Worm (Caenorhabditis elegans) whole organism, L1 larva: ENCODE results near the gene gldi-7.

Source experiments
- C34B4.2 ChIP-seq: sonication (generic microtip); optimal IDR thresholded peaks from 2 replicates; lab custom pipeline; 2017; ENCODE audit warnings: mild to moderate bottlenecking, missing genetic modification characterization, missing compliant biosample characterization
- F16B12.6 ChIP-seq: fragments of 150-350 bp; optimal IDR thresholded peaks from 2 replicates; lab custom pipeline; 2014; ENCODE audit warnings: missing biosample characterization, missing genetic modification characterization
- alr-1 ChIP-seq: fragments of 200-800 bp; sonication (Bioruptor generic); optimal IDR thresholded peaks from 2 replicates; lab custom pipeline; 2018; ENCODE audit warnings: borderline replicate concordance, mild to moderate bottlenecking, missing genetic modification characterization, missing compliant biosample characterization
- aly-2 ChIP-seq: fragments of 150-350 bp; optimal IDR thresholded peaks from 2 replicates; lab custom pipeline; 2014; ENCODE audit warnings: missing biosample characterization, missing genetic modification characterization
- ama-1 ChIP-seq: fragments of 150-350 bp; optimal IDR thresholded peaks from 2 replicates; lab custom pipeline; 2014
- blmp-1 ChIP-seq: fragments of 150-350 bp; optimal IDR thresholded peaks from 2 replicates; lab custom pipeline; 2014; ENCODE audit warnings: missing biosample characterization, missing genetic modification characterization
- ceh-8 ChIP-seq: fragments of 200-800 bp; sonication (Bioruptor generic); optimal IDR thresholded peaks from 2 replicates; lab custom pipeline; 2018; ENCODE audit warnings: mild to moderate bottlenecking, missing genetic modification characterization, moderate library complexity, missing compliant biosample characterization
- ceh-88 ChIP-seq: fragments of 200-800 bp; sonication (Bioruptor generic); IDR thresholded peaks from 2 replicates; pipeline ENCODE4 v1.3.6; 2022; ENCODE audit warnings: missing genetic modification characterization, missing compliant biosample characterization
- ces-1 ChIP-seq: fragments of 150-350 bp; optimal IDR thresholded peaks from 2 replicates; lab custom pipeline; 2014; ENCODE audit warnings: missing biosample characterization, missing genetic modification reagents, missing genetic modification characterization
- dpl-1 ChIP-seq, 3 experiments: fragments of 150-350 bp in 2 of 3; sonication (generic microtip) in 1 of 3; optimal IDR thresholded peaks; 2 replicates each; lab custom pipeline; 2014 to 2017; ENCODE audit warnings: missing biosample characterization in 3 of 3, missing genetic modification characterization in 3 of 3, missing genetic modification reagents in 3 of 3
- efl-1 ChIP-seq, 4 experiments: fragments of 150-350 bp; optimal IDR thresholded peaks in 3 of 4; peaks in 1 of 4; 1 replicate in 1 of 4; 2 replicates in 3 of 4; lab custom pipeline; 2014; ENCODE audit warnings: missing biosample characterization in 2 of 4, missing genetic modification characterization in 2 of 4, missing genetic modification reagents in 2 of 4
- egl-13 ChIP-seq: sonication (generic microtip); optimal IDR thresholded peaks from 2 replicates; lab custom pipeline; 2016; ENCODE audit warnings: missing genotype, missing genetic modification reagents, missing genetic modification characterization, missing compliant biosample characterization
- elt-2 ChIP-seq: sonication (generic microtip); optimal IDR thresholded peaks from 2 replicates; lab custom pipeline; 2016; ENCODE audit warnings: missing genetic modification characterization, mild to moderate bottlenecking, inconsistent platforms, missing compliant biosample characterization, missing genetic modification reagents
- elt-3 ChIP-seq, 6 experiments: fragments of 150-350 bp in 1 of 6; sonication (generic microtip); optimal IDR thresholded peaks; 2 replicates each; lab custom pipeline; 2017 to 2018; ENCODE audit warnings: missing biosample characterization in 6 of 6, missing genetic modification characterization in 6 of 6, inconsistent platforms in 1 of 6
- ets-5 ChIP-seq: fragments of 200-800 bp; sonication (Bioruptor generic); IDR thresholded peaks from 2 replicates; pipeline ENCODE4 v1.3.6; 2022; ENCODE audit warnings: missing genetic modification characterization, missing compliant biosample characterization
- fkh-10 ChIP-seq: sonication (generic microtip); optimal IDR thresholded peaks from 2 replicates; lab custom pipeline; 2017; ENCODE audit warnings: missing biosample characterization, missing genetic modification reagents, missing genetic modification characterization
- fkh-4 ChIP-seq: sonication (generic microtip); optimal IDR thresholded peaks from 2 replicates; lab custom pipeline; 2016; ENCODE audit warnings: missing compliant biosample characterization, missing genetic modification characterization, borderline replicate concordance
- fkh-8 ChIP-seq: sonication (generic microtip); optimal IDR thresholded peaks from 2 replicates; lab custom pipeline; 2016; ENCODE audit warnings: mild to moderate bottlenecking, missing genetic modification characterization, missing compliant biosample characterization
- hlh-4 ChIP-seq: sonication (generic microtip); optimal IDR thresholded peaks from 2 replicates; lab custom pipeline; 2016; ENCODE audit warnings: mild to moderate bottlenecking, missing genetic modification characterization, missing compliant biosample characterization
- jun-1 ChIP-seq: fragments of 150-350 bp; optimal IDR thresholded peaks from 2 replicates; lab custom pipeline; 2014; ENCODE audit warnings: missing biosample characterization, missing genetic modification reagents, missing genetic modification characterization
- lin-13 ChIP-seq: fragments of 150-350 bp; optimal IDR thresholded peaks from 2 replicates; lab custom pipeline; 2014; ENCODE audit warnings: missing biosample characterization, missing genetic modification reagents, missing genetic modification characterization
- lin-14 ChIP-seq: fragments of 200-800 bp; sonication (Bioruptor generic); optimal IDR thresholded peaks from 2 replicates; lab custom pipeline; 2018; ENCODE audit warnings: mild to moderate bottlenecking, missing genetic modification characterization, moderate library complexity, missing compliant biosample characterization
- lin-15B ChIP-seq: fragments of 150-350 bp; sonication (generic microtip); optimal IDR thresholded peaks from 3 replicates; lab custom pipeline; 2014; ENCODE audit warnings: missing biosample characterization, missing genetic modification characterization
- lin-35 ChIP-seq, 2 experiments: fragments of 150-350 bp; optimal IDR thresholded peaks; 2 replicates each; lab custom pipeline; 2014; ENCODE audit warnings: missing biosample characterization in 2 of 2, missing genetic modification characterization in 2 of 2, missing genetic modification reagents in 2 of 2
- lin-39 ChIP-seq: fragments of 150-350 bp; optimal IDR thresholded peaks from 2 replicates; lab custom pipeline; 2014; ENCODE audit warnings: missing biosample characterization, missing genetic modification reagents, missing genetic modification characterization
- lir-3 ChIP-seq: sonication (generic microtip); optimal IDR thresholded peaks from 2 replicates; lab custom pipeline; 2016; ENCODE audit warnings: mild to moderate bottlenecking, missing genetic modification characterization, moderate library complexity, missing compliant biosample characterization; ENCODE audit not compliant: poor library complexity
- lsy-2 ChIP-seq, 2 experiments: fragments of 150-350 bp; optimal IDR thresholded peaks; 2 replicates each; lab custom pipeline; 2014; ENCODE audit warnings: missing biosample characterization in 2 of 2, missing genetic modification characterization in 2 of 2
- mdl-1 ChIP-seq, 2 experiments: fragments of 150-350 bp; optimal IDR thresholded peaks; 2 replicates each; lab custom pipeline; 2014 to 2017; ENCODE audit warnings: missing biosample characterization in 2 of 2, missing genetic modification characterization in 2 of 2, inconsistent platforms in 1 of 2
- mep-1 ChIP-seq: fragments of 150-350 bp; optimal IDR thresholded peaks from 2 replicates; lab custom pipeline; 2014; ENCODE audit warnings: missing biosample characterization, missing genetic modification characterization
- nhr-12 ChIP-seq: sonication (generic microtip); optimal IDR thresholded peaks from 2 replicates; lab custom pipeline; 2017; ENCODE audit warnings: missing biosample characterization, missing genetic modification characterization
- nhr-237 ChIP-seq: fragments of 150-350 bp; optimal IDR thresholded peaks from 2 replicates; lab custom pipeline; 2014; ENCODE audit warnings: missing biosample characterization, missing genetic modification characterization
- nhr-47 ChIP-seq: sonication (generic microtip); optimal IDR thresholded peaks from 2 replicates; lab custom pipeline; 2016; ENCODE audit warnings: mild to moderate bottlenecking, missing genetic modification characterization, moderate library complexity, missing compliant biosample characterization
- nhr-71 ChIP-seq: sonication (generic microtip); optimal IDR thresholded peaks from 2 replicates; lab custom pipeline; 2016; ENCODE audit warnings: mild to moderate bottlenecking, missing genetic modification characterization, moderate library complexity, missing compliant biosample characterization
- nhr-76 ChIP-seq: sonication (generic microtip); optimal IDR thresholded peaks from 2 replicates; lab custom pipeline; 2017; ENCODE audit warnings: missing biosample characterization, missing genetic modification characterization
- nhr-77 ChIP-seq: fragments of 150-350 bp; optimal IDR thresholded peaks from 2 replicates; lab custom pipeline; 2014; ENCODE audit warnings: missing biosample characterization, missing genetic modification characterization
- nhr-85 ChIP-seq: sonication (generic microtip); peaks from one replicate; lab custom pipeline; 2016; ENCODE audit warnings: missing genetic modification characterization, inconsistent platforms, missing compliant biosample characterization
- nhr-90 ChIP-seq: sonication (generic microtip); optimal IDR thresholded peaks from 2 replicates; lab custom pipeline; 2016; ENCODE audit warnings: mild to moderate bottlenecking, missing genetic modification characterization, missing compliant biosample characterization; ENCODE audit not compliant: poor library complexity
- pag-3 ChIP-seq: sonication (generic microtip); optimal IDR thresholded peaks from 2 replicates; lab custom pipeline; 2017; ENCODE audit warnings: missing genetic modification characterization, mild to moderate bottlenecking, missing compliant biosample characterization, antibody characterized with exemption, borderline replicate concordance; ENCODE audit not compliant: insufficient read depth
- pqm-1 ChIP-seq: sonication (generic microtip); optimal IDR thresholded peaks from 3 replicates; lab custom pipeline; 2017; ENCODE audit warnings: missing biosample characterization, missing genetic modification characterization
- snu-23 ChIP-seq: sonication (generic microtip); optimal IDR thresholded peaks from 2 replicates; lab custom pipeline; 2016; ENCODE audit warnings: missing genetic modification characterization, missing compliant biosample characterization
- sptf-1 ChIP-seq: fragments of 150-350 bp; optimal IDR thresholded peaks from 2 replicates; lab custom pipeline; 2014; ENCODE audit warnings: missing biosample characterization, missing genetic modification characterization
- sup-37 ChIP-seq: fragments of 200-800 bp; sonication (Bioruptor generic); optimal IDR thresholded peaks from 2 replicates; lab custom pipeline; 2018; ENCODE audit warnings: mild to moderate bottlenecking, missing genetic modification characterization, missing compliant biosample characterization
- unc-86 ChIP-seq: sonication (generic microtip); optimal IDR thresholded peaks from 2 replicates; lab custom pipeline; 2016; ENCODE audit warnings: missing genetic modification characterization, missing compliant biosample characterization
- unc-98 ChIP-seq: fragments of 200-800 bp; sonication (Bioruptor generic); IDR thresholded peaks from 2 replicates; pipeline ENCODE4 v1.3.6; 2022; ENCODE audit warnings: missing genetic modification characterization, missing compliant biosample characterization
- xbp-1 ChIP-seq: sonication (generic microtip); optimal IDR thresholded peaks from 2 replicates; lab custom pipeline; 2016; ENCODE audit warnings: missing genetic modification characterization, missing compliant biosample characterization
- ztf-4 ChIP-seq: fragments of 150-350 bp; optimal IDR thresholded peaks from 2 replicates; lab custom pipeline; 2014; ENCODE audit warnings: missing biosample characterization, missing genetic modification characterization

The gldi-7 gene

DNA sequence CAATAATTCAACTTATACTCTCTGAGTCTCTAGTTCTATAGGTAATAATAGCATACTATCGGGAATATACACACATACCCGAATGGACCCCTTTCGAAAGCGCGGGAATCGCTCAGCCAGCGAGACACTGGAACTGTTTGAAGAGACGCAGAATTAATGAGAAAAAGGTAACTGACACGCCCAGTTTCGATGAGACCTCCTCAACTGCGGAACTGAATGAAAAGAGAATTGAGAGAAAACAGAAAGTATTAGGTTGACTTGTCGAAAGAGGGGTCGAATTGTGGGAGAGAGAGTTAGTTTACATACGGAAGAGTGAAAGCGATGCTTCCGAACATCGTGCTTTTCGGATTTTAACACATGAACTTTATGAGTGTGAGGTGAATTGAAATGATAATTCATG is 993 bp upstream of the gldi-7 start (continued):
- TF ChIP-seq nhr-76 (no peak), alr-1 (tag; lab: Kevin White, UChicago) (no peak), mep-1 (tag; lab: Kevin White, UChicago) (no peak), C34B4.2 (tag; lab: Kevin White, UChicago) (no peak), elt-3 (tag; optimal IDR thresholded peaks at IDR 0.05; lab: Kevin White, UChicago) (no peak), nhr-47 (no peak), fkh-10 (no peak), nhr-71 (no peak), elt-2 (tag; lab: Kevin White, UChicago) (no peak), nhr-90 (no peak), nhr-85 (tag; lab: Kevin White, UChicago) (peak; percentile 8)

DNA sequence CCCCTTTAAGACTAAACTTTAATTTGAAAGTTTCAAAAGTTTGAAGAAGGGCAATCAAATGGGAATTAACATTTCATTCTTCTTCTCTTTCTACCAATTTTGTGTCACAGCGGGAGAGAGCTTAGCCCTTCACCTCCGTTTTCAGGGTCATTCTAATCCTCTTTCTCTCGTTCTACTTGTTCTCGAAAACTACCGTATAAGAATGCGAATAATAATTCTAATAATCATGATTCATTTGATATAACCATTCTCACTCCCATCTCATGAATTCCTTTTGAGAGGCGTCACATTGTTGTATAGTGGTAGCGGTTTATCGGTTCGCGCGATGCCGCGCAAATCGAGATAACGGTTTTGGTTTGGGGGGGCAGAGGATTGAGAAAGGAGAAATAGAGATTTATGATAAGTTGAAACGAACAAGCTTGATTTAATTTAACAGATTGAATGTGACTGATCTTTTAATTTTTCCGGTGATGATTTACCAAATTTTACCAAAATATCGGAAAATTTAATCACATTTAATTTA is 1.8 kb downstream of the gldi-7 start:
- TF ChIP-seq mep-1 (tag; lab: Kevin White, UChicago) (peak; percentile 9), snu-23 (GFP tag; lab: Kevin White, UChicago) (peak; percentile 13), elt-3 (tag; optimal IDR thresholded peaks at IDR 0.05; lab: Kevin White, UChicago) (peak in 1 of 6 experiments; percentile 29), nhr-85 (tag; lab: Kevin White, UChicago) (peak; percentile 60), lin-14 (GFP tag; lab: Kevin White, UChicago) (peak; percentile 2), lsy-2 (tag; optimal IDR thresholded peaks at IDR 0.05; lab: Kevin White, UChicago) (peak in 1 of 2 experiments; percentile 13), nhr-237 (tag; lab: Kevin White, UChicago) (no peak), blmp-1 (tag; lab: Kevin White, UChicago) (peak; percentile 75), egl-13 (tag; lab: Kevin White, UChicago) (no peak), lir-3 (tag; lab: Kevin White, UChicago) (no peak), fkh-4 (tag; lab: Kevin White, UChicago) (no peak), lin-15B (tag; lab: Kevin White, UChicago) (no peak), ama-1 (no peak), nhr-47 (no peak), nhr-77 (tag; lab: Kevin White, UChicago) (no peak)
- TF ChIP-seq, all 84 proteins: peak for 7

DNA sequence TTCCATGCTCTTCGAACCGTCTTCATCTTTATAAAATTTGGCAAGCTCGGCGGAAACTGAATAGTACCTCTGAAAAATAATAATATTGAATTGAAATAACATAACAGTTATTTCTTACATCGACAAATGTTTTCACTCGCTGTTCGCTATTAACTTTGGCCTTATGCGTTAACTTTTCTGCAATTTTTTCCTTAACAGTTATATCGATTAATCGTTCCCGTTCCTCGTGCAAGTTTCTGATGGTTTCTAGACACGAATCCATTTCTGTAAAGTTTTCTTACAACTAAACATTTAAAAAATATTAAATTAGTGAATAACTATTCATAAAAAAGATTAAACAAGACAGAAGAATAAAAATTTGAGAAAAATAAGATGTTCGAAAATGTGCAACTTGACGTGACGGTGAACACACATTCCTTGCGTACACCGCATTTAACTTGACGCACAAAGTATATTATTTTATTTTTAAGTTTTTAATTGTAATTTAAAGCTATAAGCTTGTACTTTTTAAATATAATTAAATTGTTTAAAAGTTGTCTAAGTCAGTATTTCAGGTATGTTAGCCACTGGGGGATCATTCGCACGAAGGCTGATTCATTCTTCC is 5.8 kb downstream of the gldi-7 start, which contains the start of the genes prp-9 and mrps-18B:
Gene prp-9, minus strand, starts transcription at position 264 of the 604 bp plus-strand sequence.
Gene mrps-18B, plus strand, starts transcription at position 549 of the 604 bp plus-strand sequence.
- TF ChIP-seq lir-3 (tag; lab: Kevin White, UChicago) (peak; percentile 23), xbp-1 (peak; percentile 34), ces-1 (GFP tag; lab: Kevin White, UChicago) (no peak), unc-86 (tag; lab: Kevin White, UChicago) (no peak), ceh-88 (no peak), unc-98 (GFP tag; lab: Robert Waterston, UW) (no peak), fkh-8 (tag; lab: Kevin White, UChicago) (no peak), mdl-1 (tag; optimal IDR thresholded peaks at IDR 0.05; lab: Kevin White, UChicago) (no peak), aly-2 (no peak), egl-13 (tag; lab: Kevin White, UChicago) (no peak), ztf-4 (no peak), lin-13 (GFP tag; lab: Kevin White, UChicago) (no peak), fkh-4 (tag; lab: Kevin White, UChicago) (no peak), nhr-71 (peak; percentile 34), ceh-8 (GFP tag; lab: Kevin White, UChicago) (no peak), ets-5 (GFP tag; lab: Robert Waterston, UW) (no peak), pag-3 (tag; lab: Kevin White, UChicago) (no peak), dpl-1 (GFP tag; optimal IDR thresholded peaks at IDR 0.05; lab: Kevin White, UChicago) (peak in 2 of 3 experiments; percentile 25 to 56), jun-1 (tag; lab: Kevin White, UChicago) (no peak), efl-1 (optimal IDR thresholded peaks at IDR 0.05; lab: Kevin White, UChicago) (peak; percentile 30 to 53), efl-1 (GFP tag; optimal IDR thresholded peaks at IDR 0.05 in 1 of 2; lab: Kevin White, UChicago) (peak; percentile 38 to 42), F16B12.6 (tag; lab: Kevin White, UChicago) (peak; percentile 83), pqm-1 (tag; lab: Kevin White, UChicago) (no peak), nhr-12 (no peak), sup-37 (GFP tag; lab: Kevin White, UChicago) (no peak), nhr-90 (peak; percentile 3), C34B4.2 (tag; lab: Kevin White, UChicago) (no peak), alr-1 (tag; lab: Kevin White, UChicago) (no peak), hlh-4 (tag; lab: Kevin White, UChicago) (no peak), sptf-1 (tag; lab: Kevin White, UChicago) (no peak), lin-35 (GFP tag; optimal IDR thresholded peaks at IDR 0.05; lab: Kevin White, UChicago) (peak in 1 of 2 experiments; percentile 46), elt-3 (tag; optimal IDR thresholded peaks at IDR 0.05; lab: Kevin White, UChicago) (peak in 1 of 6 experiments; percentile 10), lin-39 (tag; lab: Kevin White, UChicago) (no peak)
